Worm (Caenorhabditis elegans): Measurements from ENCODE around the gene Y72A10A.1.

Y72A10A.1 gene

ce11 chrX:6097551-6097950 is 40.6 kb downstream of the Y72A10A.1 start, which contains the start of gene C15H9.4 (continued):
- TF ChIP-seq vab-15 (tag; optimal IDR thresholded peaks at IDR 0.05) = peak; percentile 26
- no peak for TF ChIP-seq aha-1 (tag; optimal IDR thresholded peaks at IDR 0.05)
- TF ChIP-seq lsy-2 (tag; optimal IDR thresholded peaks at IDR 0.05) = peak; percentile 19 to 46
- TF ChIP-seq dsc-1 (tag; optimal IDR thresholded peaks at IDR 0.05) = peak; percentile 46
- TF ChIP-seq xbp-1 (tag; optimal IDR thresholded peaks at IDR 0.05) = peak; percentile 98
- TF ChIP-seq alr-1 (tag; optimal IDR thresholded peaks at IDR 0.05; ENCODE audit: borderline replicate concordance) = no peak
- peak; percentile 23 to 28 for TF ChIP-seq efl-1 (optimal IDR thresholded peaks at IDR 0.05)
- TF ChIP-seq efl-1 (GFP tag; optimal IDR thresholded peaks at IDR 0.05 in 1 of 2) = peak in 1 of 2 experiments; percentile 60
- no peak for TF ChIP-seq mab-9 (GFP tag; IDR thresholded peaks at IDR 0.05)
- TF ChIP-seq C04F5.9 (tag; optimal IDR thresholded peaks at IDR 0.05) = no peak
- TF ChIP-seq pag-3 (tag; optimal IDR thresholded peaks at IDR 0.05; ENCODE audit: borderline replicate concordance, insufficient read depth) = no peak
- peak; percentile 30 to 58 (median 51) for TF ChIP-seq ceh-82 (tag; optimal IDR thresholded peaks at IDR 0.05)
- peak; percentile 30 for TF ChIP-seq sox-4 (tag; optimal IDR thresholded peaks at IDR 0.05)
- no peak for TF ChIP-seq nhr-77 (tag; optimal IDR thresholded peaks at IDR 0.05)
- peak in 1 of 2 experiments; percentile 39 for TF ChIP-seq mdl-1 (tag; optimal IDR thresholded peaks at IDR 0.05)
- peak; percentile 67 for TF ChIP-seq snu-23 (GFP tag; optimal IDR thresholded peaks at IDR 0.05)
- TF ChIP-seq elt-3 (tag; optimal IDR thresholded peaks at IDR 0.05) = no peak
- no peak for TF ChIP-seq sptf-1 (tag; optimal IDR thresholded peaks at IDR 0.05)
- TF ChIP-seq hpl-2 (GFP tag; optimal IDR thresholded peaks at IDR 0.05) = no peak
- peak; percentile 92 for TF ChIP-seq F16B12.6 (tag; optimal IDR thresholded peaks at IDR 0.05)
- TF ChIP-seq elt-2 (tag; optimal IDR thresholded peaks at IDR 0.05) = no peak
- peak; percentile 44 for TF ChIP-seq fkh-8 (tag; optimal IDR thresholded peaks at IDR 0.05)
- no peak for TF ChIP-seq blmp-1 (tag; optimal IDR thresholded peaks at IDR 0.05)
- no peak for TF ChIP-seq lin-13 (GFP tag; optimal IDR thresholded peaks at IDR 0.05)
- TF ChIP-seq unc-62 (GFP tag; optimal IDR thresholded peaks at IDR 0.05) = no peak
- TF ChIP-seq C16A3.4 (tag; optimal IDR thresholded peaks at IDR 0.05) = no peak
- no peak for TF ChIP-seq fkh-4 (tag; optimal IDR thresholded peaks at IDR 0.05; ENCODE audit: borderline replicate concordance)
- TF ChIP-seq ceh-8 (GFP tag; optimal IDR thresholded peaks at IDR 0.05) = no peak
- peak; percentile 62 for TF ChIP-seq nhr-20 (tag; optimal IDR thresholded peaks at IDR 0.05)
- peak; percentile 58 for TF ChIP-seq egl-13 (tag; optimal IDR thresholded peaks at IDR 0.05)
- TF ChIP-seq mep-1 (tag; optimal IDR thresholded peaks at IDR 0.05) = peak; percentile 21
- no peak for TF ChIP-seq nhr-28 (tag; optimal IDR thresholded peaks at IDR 0.05)
- no peak for TF ChIP-seq efl-3 (GFP tag; optimal IDR thresholded peaks at IDR 0.05)
- TF ChIP-seq ztf-11 (tag; optimal IDR thresholded peaks at IDR 0.05) = peak in 1 of 2 experiments; percentile 37
- no peak for TF ChIP-seq fkh-10 (GFP tag; optimal IDR thresholded peaks at IDR 0.05)
- TF ChIP-seq skn-1 (tag; optimal IDR thresholded peaks at IDR 0.05) = peak; percentile 21
- TF ChIP-seq rnt-1 (tag; optimal IDR thresholded peaks at IDR 0.05) = peak; percentile 75
- TF ChIP-seq unc-86 (tag; optimal IDR thresholded peaks at IDR 0.05) = peak; percentile 18
- TF ChIP-seq tbx-2 (tag; optimal IDR thresholded peaks at IDR 0.05) = peak; percentile 54
- no peak for TF ChIP-seq pax-3 (tag; optimal IDR thresholded peaks at IDR 0.05)
- TF ChIP-seq egl-27 (tag; optimal IDR thresholded peaks at IDR 0.05) = no peak
- no peak for TF ChIP-seq zip-4 (GFP tag; optimal IDR thresholded peaks at IDR 0.05)
- no peak for TF ChIP-seq ceh-63 (GFP tag; optimal IDR thresholded peaks at IDR 0.05)
- TF ChIP-seq unc-98 (GFP tag; IDR thresholded peaks at IDR 0.05) = no peak
- TF ChIP-seq ets-5 (GFP tag; IDR thresholded peaks at IDR 0.05) = no peak
- no peak for TF ChIP-seq fos-1 (tag; optimal IDR thresholded peaks at IDR 0.05)
- TF ChIP-seq hlh-4 (tag; optimal IDR thresholded peaks at IDR 0.05) = no peak
- no peak for TF ChIP-seq tlp-1 (tag; optimal IDR thresholded peaks at IDR 0.05)
- TF ChIP-seq aly-2 (tag; optimal IDR thresholded peaks at IDR 0.05) = no peak
- no peak for TF ChIP-seq Y116A8C.19 (tag; optimal IDR thresholded peaks at IDR 0.05; ENCODE audit: borderline replicate concordance)
- TF ChIP-seq ceh-90 (tag; optimal IDR thresholded peaks at IDR 0.05) = no peak
- peak; percentile 78 for TF ChIP-seq lin-14 (GFP tag; optimal IDR thresholded peaks at IDR 0.05)
- TF ChIP-seq nhr-84 (tag; optimal IDR thresholded peaks at IDR 0.05) = no peak

Data from whole organism, L1 larva.